Worm (Caenorhabditis elegans) whole organism, late embryonic: Measurements from ENCODE around the gene usp-33.

ENCODE experiments used
- C38D4.7 ChIP-seq: fragments of 200-800 bp; sonication (Bioruptor generic); optimal IDR thresholded peaks from 2 replicates; lab custom pipeline; 2018; ENCODE audit warnings: mild to moderate bottlenecking, missing genetic modification characterization, moderate library complexity, missing compliant biosample characterization
- Y22D7AL.16 ChIP-seq: sonication (generic microtip); optimal IDR thresholded peaks from 2 replicates; lab custom pipeline; 2016; ENCODE audit warnings: missing genetic modification characterization, missing compliant biosample characterization
- ama-1 ChIP-seq: fragments of 150-350 bp; optimal IDR thresholded peaks from 2 replicates; lab custom pipeline; 2014
- ceh-2 ChIP-seq: sonication (generic microtip); optimal IDR thresholded peaks from 2 replicates; lab custom pipeline; 2016; ENCODE audit warnings: missing genotype, missing genetic modification characterization, missing compliant biosample characterization
- ceh-9 ChIP-seq: sonication (generic microtip); optimal IDR thresholded peaks from 2 replicates; lab custom pipeline; 2016; ENCODE audit warnings: mild to moderate bottlenecking, missing genetic modification characterization, inconsistent platforms, missing compliant biosample characterization
- che-1 ChIP-seq: sonication (generic microtip); optimal IDR thresholded peaks from 2 replicates; lab custom pipeline; 2016; ENCODE audit warnings: mild to moderate bottlenecking, missing genetic modification characterization, missing compliant biosample characterization
- dmd-4 ChIP-seq: sonication (generic microtip); optimal IDR thresholded peaks from 2 replicates; lab custom pipeline; 2016; ENCODE audit warnings: borderline replicate concordance, missing genetic modification characterization, missing compliant biosample characterization
- fkh-10 ChIP-seq: fragments of 150-350 bp; optimal IDR thresholded peaks from 2 replicates; lab custom pipeline; 2014; ENCODE audit warnings: missing biosample characterization, missing genetic modification reagents, missing genetic modification characterization
- fkh-6 ChIP-seq: sonication (generic microtip); optimal IDR thresholded peaks from 2 replicates; lab custom pipeline; 2016; ENCODE audit warnings: missing genetic modification characterization, missing compliant biosample characterization
- hlh-30 ChIP-seq: sonication (generic microtip); optimal IDR thresholded peaks from 2 replicates; lab custom pipeline; 2017; ENCODE audit warnings: antibody characterized with exemption, missing genetic modification characterization, missing compliant biosample characterization; ENCODE audit not compliant: insufficient read depth
- madf-2 ChIP-seq: sonication (generic microtip); optimal IDR thresholded peaks from 2 replicates; lab custom pipeline; 2017; ENCODE audit warnings: missing genetic modification characterization, missing compliant biosample characterization
- nfya-1 ChIP-seq: sonication (generic microtip); optimal IDR thresholded peaks from 2 replicates; lab custom pipeline; 2017; ENCODE audit warnings: missing genetic modification characterization, mild to moderate bottlenecking, missing compliant biosample characterization, antibody characterized with exemption, moderate library complexity
- nhr-11 ChIP-seq: fragments of 150-350 bp; optimal IDR thresholded peaks from 2 replicates; lab custom pipeline; 2014; ENCODE audit warnings: missing biosample characterization, missing genetic modification characterization
- tbx-7 ChIP-seq: sonication (generic microtip); optimal IDR thresholded peaks from 2 replicates; lab custom pipeline; 2016; ENCODE audit warnings: missing genotype, missing genetic modification characterization, missing compliant biosample characterization

ce11 chrX:15541437-15541836, 49.7 kb upstream of the usp-33 start:
- TF ChIP-seq nfya-1 (no peak), fkh-10 (GFP tag; lab: Kevin White, UChicago) (no peak), tbx-7 (tag; lab: Kevin White, UChicago) (no peak), ama-1 (lab: Kevin White, UChicago) (no peak), C38D4.7 (GFP tag; lab: Kevin White, UChicago) (no peak), hlh-30 (tag; lab: Kevin White, UChicago) (no peak), dmd-4 (tag; lab: Kevin White, UChicago) (no peak), ceh-2 (no peak), ceh-9 (tag; lab: Kevin White, UChicago) (no peak), madf-2 (tag; lab: Kevin White, UChicago) (no peak), Y22D7AL.16 (no peak), nhr-11 (tag; lab: Kevin White, UChicago) (no peak), fkh-6 (tag; lab: Kevin White, UChicago) (no peak), che-1 (tag; lab: Kevin White, UChicago) (no peak)
